Fruit fly (Drosophila melanogaster) whole organism, wandering third instar larva: ENCODE measurements around the gene CG33777.

Source experiments
- Dfd ChIP-seq: fragments of >200 bp; optimal IDR thresholded peaks from 2 replicates; lab custom pipeline; 2017; ENCODE audit warnings: missing biosample characterization, missing genetic modification characterization
- Hr78 ChIP-seq: fragments of >200 bp; optimal IDR thresholded peaks from 2 replicates; lab custom pipeline; 2017; ENCODE audit warnings: missing biosample characterization, missing genetic modification characterization
- Jra ChIP-seq: sonication (Bioruptor generic); optimal IDR thresholded peaks from 2 replicates; lab custom pipeline; 2016; ENCODE audit warnings: missing biosample characterization, missing genetic modification characterization
- N ChIP-seq: fragments of >200 bp; optimal IDR thresholded peaks from 2 replicates; lab custom pipeline; 2018; ENCODE audit warnings: missing biosample characterization, missing external identifiers, missing genetic modification characterization
- Rel ChIP-seq, 2 experiments: fragments of 200-800 bp; sonication (Bioruptor generic) in 1 of 2; optimal IDR thresholded peaks; 2 replicates in 1 of 2; 3 replicates in 1 of 2; lab custom pipeline; 2016 to 2019; ENCODE audit warnings: mild to moderate bottlenecking in 2 of 2, missing biosample characterization in 2 of 2, missing genetic modification characterization in 2 of 2, moderate library complexity in 1 of 2
- br ChIP-seq: fragments of 200-800 bp; sonication (Bioruptor generic); optimal IDR thresholded peaks from 2 replicates; lab custom pipeline; 2016; ENCODE audit warnings: missing biosample characterization, missing genetic modification characterization
- fru ChIP-seq: fragments of 200-800 bp; sonication (Bioruptor generic); optimal IDR thresholded peaks from 3 replicates; lab custom pipeline; 2016; ENCODE audit warnings: missing biosample characterization, mild to moderate bottlenecking, missing genetic modification characterization
- h ChIP-seq: fragments of 200-800 bp; sonication (Bioruptor generic); optimal IDR thresholded peaks from 3 replicates; lab custom pipeline; 2016; ENCODE audit warnings: missing biosample characterization, mild to moderate bottlenecking, missing genetic modification characterization
- jim ChIP-seq: fragments of 175-275, 200-325 bp; sonication (Bioruptor generic); optimal IDR thresholded peaks from 2 replicates; lab custom pipeline; 2016; ENCODE audit warnings: missing biosample characterization, mild to moderate bottlenecking, missing genetic modification characterization
- pan ChIP-seq: fragments of >200 bp; optimal IDR thresholded peaks from 2 replicates; lab custom pipeline; 2017
- psq ChIP-seq: fragments of 200-800 bp; sonication (Bioruptor generic); optimal IDR thresholded peaks from 3 replicates; lab custom pipeline; 2017; ENCODE audit warnings: missing biosample characterization, mild to moderate bottlenecking, missing genetic modification characterization, moderate library complexity
- sage ChIP-seq: fragments of 200-800 bp; sonication (Bioruptor generic); optimal IDR thresholded peaks from 2 replicates; lab custom pipeline; 2016; ENCODE audit warnings: missing biosample characterization, mild to moderate bottlenecking, missing genetic modification characterization
- sv ChIP-seq: fragments of 200-800 bp; sonication (Bioruptor generic); optimal IDR thresholded peaks from 3 replicates; lab custom pipeline; 2016; ENCODE audit warnings: missing biosample characterization, missing genetic modification characterization
- usp ChIP-seq: fragments of >200 bp; optimal IDR thresholded peaks from 2 replicates; lab custom pipeline; 2017; ENCODE audit warnings: missing biosample characterization, missing genetic modification characterization

DNA sequence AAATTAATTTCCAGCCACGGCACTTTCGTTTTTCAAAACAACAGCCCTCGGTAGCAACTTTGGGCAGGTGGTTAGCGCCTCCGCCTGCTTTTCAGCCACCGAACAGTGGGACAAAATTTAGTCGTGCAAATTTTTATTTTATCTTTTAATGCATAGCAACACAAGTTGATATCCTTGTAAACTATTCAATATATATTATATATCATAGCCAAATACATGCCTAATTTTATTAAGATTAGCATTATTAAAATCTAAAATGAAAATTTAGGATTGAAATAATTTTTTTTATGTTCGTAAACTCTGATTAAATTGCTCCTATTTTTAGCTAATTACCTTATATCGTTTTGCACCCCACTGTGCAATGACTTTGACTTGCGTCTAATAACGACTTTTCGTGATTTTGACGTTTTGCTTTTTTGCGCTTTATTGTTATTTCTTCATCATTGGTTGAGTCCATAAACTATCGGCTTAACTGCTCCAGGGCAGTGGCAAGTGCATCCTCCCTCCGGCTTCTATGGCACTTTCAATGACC, 46.0 kb downstream of the CG33777 start:
- no peak for TF ChIP-seq Jra (GFP tag; lab: Kevin White, UChicago)
- TF ChIP-seq Hr78 (GFP tag; lab: Kevin White, UChicago) = no peak
- no peak for TF ChIP-seq jim (GFP tag; lab: Kevin White, UChicago)
- no peak for TF ChIP-seq h (GFP tag; lab: Kevin White, UChicago)
- TF ChIP-seq sv (GFP tag; lab: Kevin White, UChicago) = no peak
- TF ChIP-seq pan (lab: Kevin White, UChicago) = no peak
- no peak for TF ChIP-seq sage
- TF ChIP-seq N (GFP tag; lab: Kevin White, UChicago) = no peak
- TF ChIP-seq br (GFP tag; lab: Kevin White, UChicago) = no peak
- TF ChIP-seq Dfd (GFP tag; lab: Kevin White, UChicago) = no peak
- no peak for TF ChIP-seq usp (GFP tag; lab: Kevin White, UChicago)
- no peak for TF ChIP-seq fru (GFP tag; lab: Kevin White, UChicago)
- TF ChIP-seq psq (GFP tag; lab: Kevin White, UChicago) = no peak
- no peak for TF ChIP-seq Rel (GFP tag; optimal IDR thresholded peaks at IDR 0.05; lab: Kevin White, UChicago)
- TF ChIP-seq Rel (tag; optimal IDR thresholded peaks at IDR 0.05; lab: Kevin White, UChicago) = no peak
